Worm (Caenorhabditis elegans): ENCODE measurements around the gene F53F4.4.
A peak's percentile ranks its signal among the peaks of the same experiment; 100 is the strongest.

F53F4.4 gene

DNA sequence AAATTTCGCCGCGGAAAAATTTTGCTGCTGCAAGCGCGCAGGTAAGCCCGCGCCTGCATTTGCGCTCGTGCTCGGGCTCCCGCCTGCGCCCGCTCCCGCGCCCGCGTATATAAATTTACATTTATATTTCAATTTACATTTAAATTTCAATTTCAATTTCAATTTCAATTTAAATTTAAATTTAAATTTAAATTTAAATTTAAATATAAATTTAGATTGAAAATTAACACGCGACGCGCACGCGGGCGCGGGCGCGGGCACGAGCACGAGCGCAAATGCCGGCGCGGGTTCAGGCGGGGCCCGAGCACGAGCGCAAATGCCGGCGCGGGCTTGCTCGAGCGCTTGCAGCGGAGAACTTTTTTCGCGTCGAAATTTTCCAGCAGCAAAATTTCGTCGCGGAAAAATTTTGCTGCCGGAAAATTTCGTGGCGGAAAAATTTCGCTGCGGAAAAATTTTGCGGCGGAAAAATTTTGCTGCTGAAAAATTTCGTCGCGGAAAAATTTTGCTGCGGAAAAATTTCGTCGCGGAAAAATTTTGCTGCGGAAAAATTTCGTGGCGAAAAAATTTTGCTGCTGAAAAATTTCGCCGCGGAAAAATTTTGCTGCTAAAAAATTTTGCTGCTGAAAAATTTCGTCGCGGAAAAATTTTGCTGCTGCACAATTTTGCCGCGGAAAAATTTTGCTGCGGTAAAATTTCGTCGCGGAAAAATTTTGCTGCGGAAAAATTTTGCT, 52.8 kb downstream of the F53F4.4 start (continued):
- TF ChIP-seq daf-16 (GFP tag; optimal IDR thresholded peaks at IDR 0.05) (no peak), daf-16 (tag; optimal IDR thresholded peaks at IDR 0.05) (no peak), nhr-102 (tag; optimal IDR thresholded peaks at IDR 0.05) (no peak), dmd-8 (GFP tag; IDR thresholded peaks at IDR 0.05) (peak; percentile 69; the same call in 1 of the 2 replicates), daf-8 (GFP tag; IDR thresholded peaks at IDR 0.05) (no peak), madf-9 (GFP tag; conservative IDR thresholded peaks at IDR 0.05) (0 out of 2 replicates have a peak, but pooled peaks have one; percentile 24), mdl-1 (tag; optimal IDR thresholded peaks at IDR 0.05) (no peak), ceh-82 (tag; optimal IDR thresholded peaks at IDR 0.05) (no peak), daf-19 (GFP tag; conservative IDR thresholded peaks at IDR 0.05) (no peak), cey-2 (tag; optimal IDR thresholded peaks at IDR 0.05; ENCODE audit: borderline replicate concordance, insufficient read depth) (no peak), pha-4 (GFP tag; IDR thresholded peaks at IDR 0.05) (peak; percentile 100), pha-4 (tag; optimal IDR thresholded peaks at IDR 0.05) (no peak), spr-1 (tag; optimal IDR thresholded peaks at IDR 0.05) (no peak), lin-1 (GFP tag; IDR thresholded peaks at IDR 0.05) (0 out of 2 replicates have a peak, but pooled peaks have one; percentile 8), nhr-10 (tag; optimal IDR thresholded peaks at IDR 0.05) (no peak), Y5F2A.4 (GFP tag; optimal IDR thresholded peaks at IDR 0.05) (no peak), lim-7 (GFP tag; IDR thresholded peaks at IDR 0.05) (no peak; the same call in 1 of the 2 replicates), lsy-2 (tag; optimal IDR thresholded peaks at IDR 0.05) (no peak), vab-7 (GFP tag; IDR thresholded peaks at IDR 0.05) (peak; percentile 47; the same call in 1 of the 2 replicates), mes-2 (tag; optimal IDR thresholded peaks at IDR 0.05; ENCODE audit: poor library complexity, severe bottlenecking) (no peak), attf-4 (tag; optimal IDR thresholded peaks at IDR 0.05) (no peak), D1046.2 (GFP tag; IDR thresholded peaks at IDR 0.05) (peak; percentile 74; the same call in 1 of the 2 replicates), mep-1 (tag; optimal IDR thresholded peaks at IDR 0.05) (no peak), aha-1 (tag) (no peak), tag-97 (GFP tag; IDR thresholded peaks at IDR 0.05) (peak; percentile 78; the same call in 1 of the 2 replicates), mxl-3 (GFP tag; optimal IDR thresholded peaks at IDR 0.05) (no peak), lin-38 (GFP tag; IDR thresholded peaks at IDR 0.05) (peak; percentile 26; the same call in 1 of the 2 replicates), nhr-76 (tag; optimal IDR thresholded peaks at IDR 0.05) (no peak), hlh-30 (tag; optimal IDR thresholded peaks at IDR 0.05; ENCODE audit: insufficient read depth) (no peak), Y48G9A.11 (GFP tag; IDR thresholded peaks at IDR 0.05) (peak; percentile 73; the same call in 1 of the 2 replicates), T26A8.4 (GFP tag; IDR thresholded peaks at IDR 0.05) (no peak), lin-15B (tag; optimal IDR thresholded peaks at IDR 0.05) (no peak), ama-1 (optimal IDR thresholded peaks at IDR 0.05) (no peak), T20F7.1 (GFP tag; optimal IDR thresholded peaks at IDR 0.05) (no peak), ZK546.5 (tag; optimal IDR thresholded peaks at IDR 0.05) (no peak), fkh-10 (GFP tag; optimal IDR thresholded peaks at IDR 0.05) (no peak), zag-1 (tag; optimal IDR thresholded peaks at IDR 0.05) (no peak), duxl-1 (tag; optimal IDR thresholded peaks at IDR 0.05; ENCODE audit: poor library complexity) (no peak), ceh-20 (GFP tag; IDR thresholded peaks at IDR 0.05) (no peak), ctbp-1 (GFP tag; IDR thresholded peaks at IDR 0.05) (0 out of 2 replicates have a peak, but pooled peaks have one; percentile 58), skn-1 (tag; optimal IDR thresholded peaks at IDR 0.05) (no peak), zfp-2 (tag; optimal IDR thresholded peaks at IDR 0.05) (no peak), F26F4.8 (GFP tag; conservative IDR thresholded peaks at IDR 0.05) (no peak; the same call in 1 of the 2 replicates), lir-3 (tag; optimal IDR thresholded peaks at IDR 0.05) (no peak), F10B5.3 (tag; optimal IDR thresholded peaks at IDR 0.05) (no peak), Y75B8A.6 (GFP tag; IDR thresholded peaks at IDR 0.05) (peak; percentile 46; the same call in 1 of the 2 replicates), dmd-9 (GFP tag; IDR thresholded peaks at IDR 0.05) (peak; percentile 73; the same call in 1 of the 2 replicates), dpl-1 (GFP tag; optimal IDR thresholded peaks at IDR 0.05) (no peak), ceh-62 (tag; optimal IDR thresholded peaks at IDR 0.05) (no peak), egl-43 (GFP tag; IDR thresholded peaks at IDR 0.05) (peak; percentile 87)
